Worm (Caenorhabditis elegans) whole organism, late embryonic: ENCODE results near the gene Y66D12A.10.

ENCODE experiments used
- C08G9.2 ChIP-seq: sonication (generic microtip); optimal IDR thresholded peaks from 2 replicates; lab custom pipeline; 2016; ENCODE audit warnings: mild to moderate bottlenecking, missing genetic modification characterization, moderate library complexity, missing compliant biosample characterization
- C38D4.7 ChIP-seq: fragments of 200-800 bp; sonication (Bioruptor generic); optimal IDR thresholded peaks from 2 replicates; lab custom pipeline; 2018; ENCODE audit warnings: mild to moderate bottlenecking, missing genetic modification characterization, moderate library complexity, missing compliant biosample characterization
- K09A11.1 ChIP-seq: sonication (generic microtip); optimal IDR thresholded peaks from 2 replicates; lab custom pipeline; 2017; ENCODE audit warnings: antibody characterized with exemption, mild to moderate bottlenecking, missing genetic modification characterization, missing compliant biosample characterization; ENCODE audit not compliant: insufficient read depth
- ahr-1 ChIP-seq: sonication (generic microtip); optimal IDR thresholded peaks from 2 replicates; lab custom pipeline; 2016; ENCODE audit warnings: missing genetic modification characterization, missing compliant biosample characterization
- ceh-14 ChIP-seq: sonication (generic microtip); optimal IDR thresholded peaks from 2 replicates; lab custom pipeline; 2016; ENCODE audit warnings: missing genotype, missing genetic modification characterization, missing compliant biosample characterization
- ceh-18 ChIP-seq: sonication (generic microtip); optimal IDR thresholded peaks from 2 replicates; lab custom pipeline; 2016; ENCODE audit warnings: missing genetic modification characterization, missing compliant biosample characterization
- ceh-19 ChIP-seq: fragments of 200-800 bp; sonication (Bioruptor generic); optimal IDR thresholded peaks from 2 replicates; lab custom pipeline; 2018; ENCODE audit warnings: mild to moderate bottlenecking, missing genetic modification characterization, missing compliant biosample characterization
- ceh-22 ChIP-seq: sonication (generic microtip); optimal IDR thresholded peaks from 2 replicates; lab custom pipeline; 2017; ENCODE audit warnings: missing biosample characterization, missing genetic modification characterization
- ceh-24 ChIP-seq: sonication (generic microtip); optimal IDR thresholded peaks from 2 replicates; lab custom pipeline; 2016; ENCODE audit warnings: mild to moderate bottlenecking, missing genetic modification characterization, missing compliant biosample characterization
- ceh-34 ChIP-seq: sonication (generic microtip); optimal IDR thresholded peaks from 2 replicates; lab custom pipeline; 2016; ENCODE audit warnings: mild to moderate bottlenecking, missing genetic modification characterization, missing compliant biosample characterization
- ceh-48 ChIP-seq: sonication (generic microtip); optimal IDR thresholded peaks from 2 replicates; lab custom pipeline; 2016; ENCODE audit warnings: missing genetic modification characterization, inconsistent platforms, missing compliant biosample characterization
- ceh-9 ChIP-seq: sonication (generic microtip); optimal IDR thresholded peaks from 2 replicates; lab custom pipeline; 2016; ENCODE audit warnings: mild to moderate bottlenecking, missing genetic modification characterization, inconsistent platforms, missing compliant biosample characterization
- elt-2 ChIP-seq: sonication (generic microtip); optimal IDR thresholded peaks from 2 replicates; lab custom pipeline; 2016; ENCODE audit warnings: missing genetic modification reagents, missing genetic modification characterization, missing compliant biosample characterization
- elt-4 ChIP-seq: sonication (generic microtip); optimal IDR thresholded peaks from 2 replicates; lab custom pipeline; 2016; ENCODE audit warnings: missing genetic modification characterization, missing compliant biosample characterization
- ets-4 ChIP-seq: sonication (generic microtip); optimal IDR thresholded peaks from 2 replicates; lab custom pipeline; 2016; ENCODE audit warnings: missing genetic modification characterization, missing compliant biosample characterization
- fax-1 ChIP-seq: sonication (generic microtip); optimal IDR thresholded peaks from 2 replicates; lab custom pipeline; 2016; ENCODE audit warnings: missing genotype, missing genetic modification characterization, missing compliant biosample characterization
- fkh-10 ChIP-seq: fragments of 150-350 bp; optimal IDR thresholded peaks from 2 replicates; lab custom pipeline; 2014; ENCODE audit warnings: missing biosample characterization, missing genetic modification reagents, missing genetic modification characterization
- gmeb-2 ChIP-seq: sonication (generic microtip); optimal IDR thresholded peaks from 2 replicates; lab custom pipeline; 2016; ENCODE audit warnings: missing genetic modification characterization, inconsistent platforms, missing compliant biosample characterization
- hlh-13 ChIP-seq: fragments of 200-800 bp; sonication (Bioruptor generic); optimal IDR thresholded peaks from 2 replicates; lab custom pipeline; 2018; ENCODE audit warnings: mild to moderate bottlenecking, missing genetic modification characterization, missing compliant biosample characterization
- hlh-15 ChIP-seq: sonication (generic microtip); optimal IDR thresholded peaks from 2 replicates; lab custom pipeline; 2016; ENCODE audit warnings: missing genetic modification characterization, missing compliant biosample characterization
- hlh-30 ChIP-seq: sonication (generic microtip); optimal IDR thresholded peaks from 2 replicates; lab custom pipeline; 2017; ENCODE audit warnings: antibody characterized with exemption, missing genetic modification characterization, missing compliant biosample characterization; ENCODE audit not compliant: insufficient read depth
- hlh-6 ChIP-seq: sonication (generic microtip); optimal IDR thresholded peaks from 2 replicates; lab custom pipeline; 2016; ENCODE audit warnings: missing genotype, missing genetic modification characterization, missing compliant biosample characterization
- hlh-8 ChIP-seq: sonication (generic microtip); optimal IDR thresholded peaks from 2 replicates; lab custom pipeline; 2016; ENCODE audit warnings: missing genotype, missing genetic modification characterization, missing compliant biosample characterization
- lin-11 ChIP-seq: fragments of 200-800 bp; sonication (Bioruptor generic); optimal IDR thresholded peaks from 2 replicates; lab custom pipeline; 2018; ENCODE audit warnings: mild to moderate bottlenecking, missing genetic modification characterization, missing compliant biosample characterization
- madf-2 ChIP-seq: sonication (generic microtip); optimal IDR thresholded peaks from 2 replicates; lab custom pipeline; 2017; ENCODE audit warnings: missing genetic modification characterization, missing compliant biosample characterization
- nfya-1 ChIP-seq: sonication (generic microtip); optimal IDR thresholded peaks from 2 replicates; lab custom pipeline; 2017; ENCODE audit warnings: missing genetic modification characterization, mild to moderate bottlenecking, missing compliant biosample characterization, antibody characterized with exemption, moderate library complexity
- nhr-11 ChIP-seq: fragments of 150-350 bp; optimal IDR thresholded peaks from 2 replicates; lab custom pipeline; 2014; ENCODE audit warnings: missing biosample characterization, missing genetic modification characterization
- nhr-232 ChIP-seq: sonication (generic microtip); optimal IDR thresholded peaks from 2 replicates; lab custom pipeline; 2016; ENCODE audit warnings: missing genetic modification characterization, missing compliant biosample characterization
- odd-2 ChIP-seq: sonication (generic microtip); optimal IDR thresholded peaks from 2 replicates; lab custom pipeline; 2017; ENCODE audit warnings: antibody characterized with exemption, mild to moderate bottlenecking, missing genetic modification characterization, missing compliant biosample characterization
- pat-9 ChIP-seq: fragments of 200-800 bp; sonication (Bioruptor generic); optimal IDR thresholded peaks from 2 replicates; lab custom pipeline; 2018; ENCODE audit warnings: mild to moderate bottlenecking, missing genetic modification characterization, moderate library complexity, missing compliant biosample characterization
- pax-1 ChIP-seq: fragments of 150-350 bp; optimal IDR thresholded peaks from 2 replicates; lab custom pipeline; 2014; ENCODE audit warnings: missing biosample characterization, missing genetic modification characterization
- rnt-1 ChIP-seq: sonication (generic microtip); optimal IDR thresholded peaks from 2 replicates; lab custom pipeline; 2016; ENCODE audit warnings: missing genetic modification characterization, missing compliant biosample characterization
- sdc-2 ChIP-seq: sonication (generic microtip); optimal IDR thresholded peaks from 2 replicates; lab custom pipeline; 2016; ENCODE audit warnings: missing genotype, missing genetic modification characterization, missing compliant biosample characterization
- sox-2 ChIP-seq: fragments of 200-800 bp; sonication (Bioruptor generic); IDR thresholded peaks from 2 replicates; pipeline ENCODE4 v1.3.6; 2022; ENCODE audit warnings: missing genetic modification reagents, missing genetic modification characterization, missing compliant biosample characterization
- sox-4 ChIP-seq: sonication (generic microtip); optimal IDR thresholded peaks from 2 replicates; lab custom pipeline; 2017; ENCODE audit warnings: mild to moderate bottlenecking, missing genetic modification characterization, inconsistent platforms, missing compliant biosample characterization
- tbx-2 ChIP-seq: sonication (generic microtip); optimal IDR thresholded peaks from 2 replicates; lab custom pipeline; 2016; ENCODE audit warnings: missing genetic modification characterization, missing compliant biosample characterization
- ttx-3 ChIP-seq: sonication (generic microtip); optimal IDR thresholded peaks from 2 replicates; lab custom pipeline; 2016; ENCODE audit warnings: missing genetic modification reagents, missing genetic modification characterization, missing compliant biosample characterization
- unc-42 ChIP-seq: sonication (generic microtip); optimal IDR thresholded peaks from 2 replicates; lab custom pipeline; 2016; ENCODE audit warnings: missing genotype, missing genetic modification characterization, missing compliant biosample characterization
- zip-5 ChIP-seq: sonication (generic microtip); optimal IDR thresholded peaks from 2 replicates; lab custom pipeline; 2016; ENCODE audit warnings: missing genetic modification characterization, missing compliant biosample characterization
- ztf-16 ChIP-seq: sonication (generic microtip); optimal IDR thresholded peaks from 2 replicates; lab custom pipeline; 2017; ENCODE audit warnings: missing genetic modification characterization, missing compliant biosample characterization

Y66D12A.10 gene

DNA sequence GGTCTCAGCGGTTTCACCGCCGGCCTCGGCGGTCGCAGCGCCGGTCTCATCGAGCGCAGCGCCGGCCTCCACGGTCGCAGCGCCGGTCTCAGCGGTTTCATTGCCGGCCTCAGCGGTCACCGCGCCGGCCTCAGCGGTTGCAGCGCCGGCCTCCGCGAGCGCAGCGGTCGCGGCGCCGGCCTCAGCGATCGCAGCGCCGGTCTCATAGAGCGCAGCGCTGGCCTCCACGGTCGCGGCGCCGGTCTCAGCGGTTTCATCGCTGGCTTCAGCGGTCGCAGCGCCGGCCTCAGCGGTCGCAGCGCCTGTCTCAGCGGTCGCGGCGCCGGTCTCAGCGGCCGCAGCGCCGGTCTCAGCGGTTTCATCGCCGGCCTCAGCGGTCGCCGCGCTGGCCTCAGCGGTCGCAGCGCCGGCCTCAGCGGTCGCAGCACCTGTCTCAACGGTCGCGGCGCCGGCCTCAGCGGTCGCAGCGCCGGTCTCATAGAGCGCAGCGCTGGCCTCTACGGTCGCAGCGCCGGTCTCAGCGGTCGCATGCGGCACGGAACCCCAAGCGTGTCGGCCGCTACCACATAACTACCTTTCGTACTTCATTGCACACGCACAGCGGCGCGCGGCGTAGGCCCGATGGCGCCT, 46.1 kb downstream of the Y66D12A.10 start:
- TF ChIP-seq ttx-3 (tag; lab: Kevin White, UChicago) = no peak
- peak; percentile 73 for TF ChIP-seq elt-4 (tag; lab: Kevin White, UChicago)

DNA sequence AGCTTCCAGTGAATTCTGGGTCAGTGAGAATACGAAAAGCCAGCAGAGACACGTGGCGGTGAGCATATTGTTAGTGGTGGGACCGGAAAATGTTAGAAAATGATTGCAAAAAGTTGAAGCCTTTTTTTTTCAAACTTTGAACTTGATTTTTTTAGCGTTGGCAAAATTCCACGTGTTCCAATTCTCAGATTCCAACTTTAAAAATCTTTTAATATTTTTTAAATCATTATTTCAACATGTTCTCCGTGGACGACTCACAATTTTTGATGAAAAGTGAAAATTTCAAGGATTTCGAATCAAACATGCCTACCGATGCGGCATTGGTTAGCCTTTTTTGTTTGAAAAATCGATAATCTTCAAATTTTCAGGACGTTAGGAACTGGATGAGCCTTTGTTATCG, 46.7 kb downstream of the Y66D12A.10 start, which contains the start of the genes Y66A7A.9 and Y66A7A.4:
Y66A7A.9 (minus strand) TSS at position 101 of the 400 bp plus-strand sequence.
Y66A7A.4 (plus strand) TSS at position 237 of the 400 bp plus-strand sequence.
- no peak for TF ChIP-seq nhr-11 (tag; lab: Kevin White, UChicago)
- TF ChIP-seq unc-42 (tag; lab: Kevin White, UChicago) = no peak
- TF ChIP-seq madf-2 (tag; lab: Kevin White, UChicago) = no peak
- no peak for TF ChIP-seq tbx-2 (tag; lab: Kevin White, UChicago)
- TF ChIP-seq ceh-22 = no peak
- TF ChIP-seq K09A11.1 (tag; lab: Kevin White, UChicago) = no peak
- TF ChIP-seq nfya-1 = no peak
- no peak for TF ChIP-seq elt-2 (tag; lab: Kevin White, UChicago)
- no peak for TF ChIP-seq hlh-13 (GFP tag; lab: Kevin White, UChicago)
- TF ChIP-seq hlh-6 = no peak
- no peak for TF ChIP-seq C08G9.2 (tag; lab: Kevin White, UChicago)
- no peak for TF ChIP-seq ceh-9 (tag; lab: Kevin White, UChicago)
- TF ChIP-seq gmeb-2 = no peak
- TF ChIP-seq elt-4 (tag; lab: Kevin White, UChicago) = no peak
- no peak for TF ChIP-seq ceh-19
- no peak for TF ChIP-seq sox-4 (tag; lab: Kevin White, UChicago)
- no peak for TF ChIP-seq sox-2 (GFP tag; lab: Robert Waterston, UW)
- TF ChIP-seq ceh-24 (tag; lab: Kevin White, UChicago) = no peak
- no peak for TF ChIP-seq odd-2 (tag; lab: Kevin White, UChicago)
- TF ChIP-seq, all 69 proteins: peak for 0

DNA sequence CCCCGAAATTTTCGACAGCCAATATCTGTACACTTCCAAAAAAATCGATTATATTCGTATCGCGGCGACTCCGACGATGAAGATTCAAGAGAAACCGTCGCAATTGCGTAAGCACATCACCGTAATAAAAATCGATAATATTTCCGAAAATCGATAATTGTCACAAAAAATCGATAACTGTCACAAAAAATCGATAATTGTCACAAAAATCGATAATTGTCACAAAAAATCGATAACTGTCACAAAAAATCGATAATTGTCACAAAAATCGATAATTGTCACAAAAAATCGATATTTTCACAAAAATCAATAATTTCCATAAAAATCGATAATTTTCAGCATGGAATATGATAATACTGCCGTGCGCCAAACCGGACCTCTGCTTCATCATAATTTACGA, 48.7 kb downstream of the Y66D12A.10 start:
- TF ChIP-seq ceh-48 = peak; percentile 73

DNA sequence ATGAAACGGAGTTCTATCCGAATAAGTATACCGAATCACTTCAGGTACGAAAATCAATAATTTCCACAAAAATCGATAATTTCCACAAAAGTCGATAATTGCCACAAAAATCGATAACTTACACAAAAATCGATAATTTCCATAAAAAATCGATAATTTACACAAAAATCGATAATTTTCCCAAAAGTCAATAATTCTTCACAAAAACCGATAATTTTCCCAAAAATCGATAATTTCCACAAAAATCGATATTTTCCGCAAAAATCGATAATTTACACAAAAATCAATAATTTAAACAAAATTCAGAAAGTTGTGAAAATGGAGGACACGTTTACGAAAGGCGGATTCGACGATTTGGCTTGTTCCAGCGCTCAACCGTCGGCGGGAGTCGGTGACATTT, 49.2 kb downstream of the Y66D12A.10 start:
- TF ChIP-seq ceh-48 = peak; percentile 97
- TF ChIP-seq hlh-30 (tag; lab: Kevin White, UChicago) = no peak
- TF ChIP-seq K09A11.1 (tag; lab: Kevin White, UChicago) = no peak
- TF ChIP-seq elt-2 (tag; lab: Kevin White, UChicago) = no peak

DNA sequence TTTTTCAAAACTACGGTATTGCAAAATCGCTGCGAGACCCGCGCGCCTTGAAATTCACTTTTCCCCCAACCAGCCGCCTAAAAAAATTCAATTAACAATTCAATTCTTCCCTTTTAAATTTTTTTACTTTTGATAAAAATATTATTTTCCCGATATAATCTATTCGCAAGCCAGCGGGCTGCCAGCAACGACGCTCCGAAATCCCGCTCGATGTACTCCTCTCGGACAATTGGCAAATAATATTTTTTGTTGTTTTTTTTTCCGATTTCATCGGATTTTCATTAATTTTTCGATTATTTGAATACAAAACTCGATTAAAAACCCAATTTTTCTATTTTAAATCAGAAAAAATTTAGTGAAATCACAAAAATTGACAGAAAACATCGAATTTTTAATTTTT, 50.1 kb downstream of the Y66D12A.10 start:
- TF ChIP-seq zip-5 (no peak), ceh-14 (tag; lab: Kevin White, UChicago) (no peak), ttx-3 (tag; lab: Kevin White, UChicago) (no peak), ets-4 (tag; lab: Kevin White, UChicago) (no peak), ztf-16 (tag; lab: Kevin White, UChicago) (no peak), hlh-8 (tag; lab: Kevin White, UChicago) (no peak), sox-4 (tag; lab: Kevin White, UChicago) (no peak), hlh-6 (no peak), ahr-1 (tag; lab: Kevin White, UChicago) (no peak), elt-4 (tag; lab: Kevin White, UChicago) (no peak), ceh-18 (tag; lab: Kevin White, UChicago) (no peak), hlh-15 (tag; lab: Kevin White, UChicago) (no peak), ceh-19 (no peak), ceh-22 (no peak)

DNA sequence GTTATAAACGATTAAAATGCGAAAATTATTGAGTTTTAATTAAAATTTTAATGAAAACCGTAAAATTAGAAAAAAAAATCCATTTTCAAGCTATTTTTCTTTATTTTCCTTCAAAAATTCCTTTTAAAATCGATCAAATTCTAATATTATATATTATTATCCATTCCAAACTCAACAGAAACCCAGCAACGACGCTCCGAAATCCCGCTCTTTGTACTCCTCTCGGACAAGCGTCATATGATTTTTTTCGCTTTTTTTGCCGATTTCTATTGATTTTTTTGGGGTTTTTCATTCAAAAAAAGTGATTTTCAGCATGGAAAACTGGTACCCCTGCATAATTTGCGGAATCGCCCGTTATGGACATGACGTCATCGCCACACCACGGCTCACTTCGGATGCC, 50.8 kb downstream of the Y66D12A.10 start, which contains the start of gene ceh-91:
ceh-91 (plus strand) TSS at position 301 of the 400 bp plus-strand sequence.
- no peak for TF ChIP-seq fax-1
- TF ChIP-seq pat-9 = no peak
- no peak for TF ChIP-seq ceh-34 (tag; lab: Kevin White, UChicago)
- TF ChIP-seq odd-2 (tag; lab: Kevin White, UChicago) = no peak
- TF ChIP-seq fkh-10 = no peak
- no peak for TF ChIP-seq C38D4.7 (GFP tag; lab: Kevin White, UChicago)
- no peak for TF ChIP-seq ceh-22
- no peak for TF ChIP-seq hlh-8 (tag; lab: Kevin White, UChicago)
- no peak for TF ChIP-seq ztf-16 (tag; lab: Kevin White, UChicago)
- no peak for TF ChIP-seq rnt-1 (tag; lab: Kevin White, UChicago)
- no peak for TF ChIP-seq nhr-232
- no peak for TF ChIP-seq sdc-2 (tag; lab: Kevin White, UChicago)
- TF ChIP-seq pax-1 (tag; lab: Kevin White, UChicago) = no peak
- no peak for TF ChIP-seq lin-11
